Worm (Caenorhabditis elegans): ENCODE measurements around the gene T06E6.15.

- TF ChIP-seq flh-1 (GFP tag; optimal IDR thresholded peaks at IDR 0.05) (no peak), lsy-2 (tag; optimal IDR thresholded peaks at IDR 0.05) (no peak), unc-39 (tag; optimal IDR thresholded peaks at IDR 0.05) (no peak), nhr-237 (tag; optimal IDR thresholded peaks at IDR 0.05) (no peak), snpc-4 (tag; optimal IDR thresholded peaks at IDR 0.05) (no peak), pha-4 (tag; optimal IDR thresholded peaks at IDR 0.05) (no peak), sptf-1 (tag; optimal IDR thresholded peaks at IDR 0.05) (no peak), cnd-1 (tag; optimal IDR thresholded peaks at IDR 0.05) (no peak), nhr-28 (tag; optimal IDR thresholded peaks at IDR 0.05) (no peak), unc-62 (GFP tag; optimal IDR thresholded peaks at IDR 0.05) (no peak)
Observed at ce11 chrV:15379817-15380216, 19.8 kb downstream of the T06E6.15 start, which contains the start of gene srh-251.
